Fruit fly (Drosophila melanogaster): ENCODE measurements around the gene Aven.

The Aven gene

dm6 chrX:12580498-12581304 is 48.7 kb downstream of the Aven start (continued):
- TF ChIP-seq CG3919 (GFP tag; optimal IDR thresholded peaks at IDR 0.05), result no peak
- no peak for TF ChIP-seq CG6792 (GFP tag; optimal IDR thresholded peaks at IDR 0.05)
- TF ChIP-seq CG34406 (GFP tag; optimal IDR thresholded peaks at IDR 0.05), result peak; percentile 16
- peak; percentile 4 for TF ChIP-seq Met (GFP tag; optimal IDR thresholded peaks at IDR 0.05)
- TF ChIP-seq topi (GFP tag; optimal IDR thresholded peaks at IDR 0.05), result no peak
- TF ChIP-seq Hr39 (GFP tag; optimal IDR thresholded peaks at IDR 0.05), result peak; percentile 35
- peak; percentile 22 for TF ChIP-seq pdm3 (GFP tag; optimal IDR thresholded peaks at IDR 0.05)
- peak; percentile 0 for TF ChIP-seq CG31627 (GFP tag; optimal IDR thresholded peaks at IDR 0.05)
- TF ChIP-seq fd85E (GFP tag; optimal IDR thresholded peaks at IDR 0.05), result no peak
- no peak for TF ChIP-seq Gug (GFP tag; IDR thresholded peaks at IDR 0.05)
- no peak for TF ChIP-seq Eip93F (GFP tag; optimal IDR thresholded peaks at IDR 0.05)
- peak; percentile 14 for TF ChIP-seq CG11902 (GFP tag; optimal IDR thresholded peaks at IDR 0.05)
- TF ChIP-seq Sox15 (GFP tag; optimal IDR thresholded peaks at IDR 0.05), result no peak
- peak; percentile 79 for TF ChIP-seq Eip78C (GFP tag)
- TF ChIP-seq CG11294 (GFP tag; IDR thresholded peaks at IDR 0.05), result no peak

- TF ChIP-seq ss (GFP tag; optimal IDR thresholded peaks at IDR 0.05) (peak; percentile 22 to 65), Eip78C (GFP tag) (peak; percentile 13), CG3032 (tag; optimal IDR thresholded peaks at IDR 0.05) (no peak), CG10669 (GFP tag; optimal IDR thresholded peaks at IDR 0.05) (no peak), vri (GFP tag; optimal IDR thresholded peaks at IDR 0.05) (peak; percentile 86), CG6163 (GFP tag; IDR thresholded peaks at IDR 0.05) (peak; percentile 73)
Measured at dm6 chrX:12580040-12580497, 49.4 kb downstream of the Aven start.

dm6 chrX:12579506-12579999 is 49.9 kb downstream of the Aven start:
- peak; percentile 96 for TF ChIP-seq CG7368 (GFP tag; optimal IDR thresholded peaks at IDR 0.05)
- peak; percentile 93 for TF ChIP-seq CG6163 (GFP tag; IDR thresholded peaks at IDR 0.05)
- peak; percentile 99 for TF ChIP-seq Hr39 (GFP tag; optimal IDR thresholded peaks at IDR 0.05)
- TF ChIP-seq net (GFP tag; optimal IDR thresholded peaks at IDR 0.05), result peak; percentile 98
- TF ChIP-seq CG3032 (tag; optimal IDR thresholded peaks at IDR 0.05), result peak; percentile 98
- peak; percentile 100 for TF ChIP-seq Eip78C (GFP tag)
- peak; percentile 95 for TF ChIP-seq spab (GFP tag; optimal IDR thresholded peaks at IDR 0.05)
- TF ChIP-seq eg (GFP tag; IDR thresholded peaks at IDR 0.05), result peak; percentile 97
- peak; percentile 98 for TF ChIP-seq Ets21C (GFP tag; optimal IDR thresholded peaks at IDR 0.05)
- peak; percentile 98 for TF ChIP-seq CG8632 (GFP tag; optimal IDR thresholded peaks at IDR 0.05)
- peak; percentile 97 for TF ChIP-seq CG3919 (GFP tag; optimal IDR thresholded peaks at IDR 0.05)
- TF ChIP-seq Eip75B (GFP tag; optimal IDR thresholded peaks at IDR 0.05), result peak; percentile 98
- peak; percentile 99 for TF ChIP-seq CG11762 (GFP tag; optimal IDR thresholded peaks at IDR 0.05; ENCODE audit: insufficient read depth)
- TF ChIP-seq salr (GFP tag; optimal IDR thresholded peaks at IDR 0.05), result peak; percentile 92 to 98
- peak; percentile 98 for TF ChIP-seq CG6276 (GFP tag; optimal IDR thresholded peaks at IDR 0.05)
- peak; percentile 97 for TF ChIP-seq achi (GFP tag; optimal IDR thresholded peaks at IDR 0.05)
- TF ChIP-seq CG6792 (GFP tag; optimal IDR thresholded peaks at IDR 0.05), result peak; percentile 98
- peak; percentile 96 for TF ChIP-seq Gug (GFP tag; IDR thresholded peaks at IDR 0.05)
- TF ChIP-seq pdm3 (GFP tag; optimal IDR thresholded peaks at IDR 0.05), result peak; percentile 99
- peak; percentile 98 for TF ChIP-seq acj6 (GFP tag; optimal IDR thresholded peaks at IDR 0.05)
- peak; percentile 98 for TF ChIP-seq Hr4 (GFP tag; optimal IDR thresholded peaks at IDR 0.05)
- TF ChIP-seq Eip93F (GFP tag; optimal IDR thresholded peaks at IDR 0.05), result peak; percentile 93
- peak; percentile 98 for TF ChIP-seq OdsH (GFP tag; optimal IDR thresholded peaks at IDR 0.05)
- peak; percentile 96 for TF ChIP-seq CG6854 (GFP tag; optimal IDR thresholded peaks at IDR 0.05)
- peak; percentile 92 for TF ChIP-seq CG9139 (GFP tag; optimal IDR thresholded peaks at IDR 0.05)
- peak; percentile 99 for TF ChIP-seq Smox (GFP tag; optimal IDR thresholded peaks at IDR 0.05)
- peak; percentile 99 for TF ChIP-seq Sox102F (GFP tag; optimal IDR thresholded peaks at IDR 0.05)
- TF ChIP-seq CG11902 (GFP tag; optimal IDR thresholded peaks at IDR 0.05), result peak; percentile 97
- peak; percentile 97 for TF ChIP-seq CG6808 (GFP tag; optimal IDR thresholded peaks at IDR 0.05)
- peak; percentile 98 for TF ChIP-seq CG10631 (GFP tag; optimal IDR thresholded peaks at IDR 0.05)
- TF ChIP-seq dac (GFP tag; optimal IDR thresholded peaks at IDR 0.05), result peak; percentile 98
- TF ChIP-seq CG4318 (GFP tag; optimal IDR thresholded peaks at IDR 0.05), result peak; percentile 99
- peak; percentile 92 for TF ChIP-seq vri (GFP tag; optimal IDR thresholded peaks at IDR 0.05)
- TF ChIP-seq fkh (GFP tag; optimal IDR thresholded peaks at IDR 0.05), result peak; percentile 92
- TF ChIP-seq Met (GFP tag; optimal IDR thresholded peaks at IDR 0.05), result peak; percentile 99
- peak; percentile 94 for TF ChIP-seq CG16779 (tag; optimal IDR thresholded peaks at IDR 0.05)

All from whole organism, prepupa.